Worm (Caenorhabditis elegans): ENCODE data around the gene C05G5.1.

DNA sequence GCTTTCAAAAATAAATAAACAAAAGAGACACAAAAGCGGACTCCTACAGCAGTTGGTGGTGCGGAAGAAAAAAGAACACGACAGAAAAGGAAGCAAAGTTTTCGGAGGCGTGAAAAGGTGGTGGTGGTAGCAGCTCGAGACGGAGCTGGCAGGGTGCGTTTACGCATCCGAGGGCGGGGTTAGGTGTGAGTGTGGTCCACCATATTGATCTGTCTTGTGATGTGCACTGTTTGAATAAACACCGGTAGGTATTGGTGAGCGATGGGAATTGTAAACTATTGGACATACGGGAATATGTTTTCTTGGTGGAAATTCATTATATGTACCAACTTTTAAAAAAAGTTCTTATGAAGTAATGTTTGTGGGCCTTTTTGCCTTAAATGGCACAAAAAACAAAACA, 21.1 kb upstream of the C05G5.1 start, which contains the start of gene C05G5.5:
- TF ChIP-seq flt-1 (GFP tag; IDR thresholded peaks at IDR 0.05) (no peak), klf-2 (GFP tag; conservative IDR thresholded peaks at IDR 0.05) (no peak), ztf-29 (GFP tag; IDR thresholded peaks at IDR 0.05) (no peak), cog-1 (tag; optimal IDR thresholded peaks at IDR 0.05) (no peak), tab-1 (GFP tag; IDR thresholded peaks at IDR 0.05) (no peak), ztf-23 (GFP tag; IDR thresholded peaks at IDR 0.05) (no peak)
